Fruit fly (Drosophila melanogaster): Measurements from ENCODE around the gene Sirt7.

The Sirt7 gene

dm6 chr3R:29062717-29063206, 7.0 kb downstream of the Sirt7 start, which contains the start of the genes Cul5 and Bicra (continued):
- TF ChIP-seq CG6854 (GFP tag; optimal IDR thresholded peaks at IDR 0.05) = no peak
- no peak for TF ChIP-seq H2.0 (GFP tag; IDR thresholded peaks at IDR 0.05)
- no peak for TF ChIP-seq CG6683 (GFP tag; optimal IDR thresholded peaks at IDR 0.05)
- no peak for TF ChIP-seq CG4730 (GFP tag; IDR thresholded peaks at IDR 0.05)
- TF ChIP-seq ssp (GFP tag; IDR thresholded peaks at IDR 0.05) = no peak
- TF ChIP-seq CG14050 (GFP tag; IDR thresholded peaks at IDR 0.05) = no peak
- no peak for TF ChIP-seq Hand (GFP tag; optimal IDR thresholded peaks at IDR 0.05)
- no peak for TF ChIP-seq CG10959 (GFP tag; IDR thresholded peaks at IDR 0.05)
- TF ChIP-seq tna (GFP tag; IDR thresholded peaks at IDR 0.05; ENCODE audit: partially characterized antibody) = peak; percentile 92
- no peak for TF ChIP-seq Hr51 (GFP tag; optimal IDR thresholded peaks at IDR 0.05)
- TF ChIP-seq CG7839 (tag; optimal IDR thresholded peaks at IDR 0.05) = no peak
- no peak for TF ChIP-seq CG8765 (GFP tag; IDR thresholded peaks at IDR 0.05)
- no peak for TF ChIP-seq Sox100B (GFP tag; optimal IDR thresholded peaks at IDR 0.05)
- TF ChIP-seq CG7786 (GFP tag; optimal IDR thresholded peaks at IDR 0.05) = no peak
- TF ChIP-seq Six4 (GFP tag; optimal IDR thresholded peaks at IDR 0.05) = no peak
- peak; percentile 91 for TF ChIP-seq YL-1 (GFP tag; optimal IDR thresholded peaks at IDR 0.05)
- TF ChIP-seq nom (GFP tag; optimal IDR thresholded peaks at IDR 0.05) = peak; percentile 43
- TF ChIP-seq CG17359 (tag; optimal IDR thresholded peaks at IDR 0.05) = no peak
- no peak for TF ChIP-seq aop (GFP tag; IDR thresholded peaks at IDR 0.05)
- no peak for TF ChIP-seq CG18764 (GFP tag; optimal IDR thresholded peaks at IDR 0.05)
- peak; percentile 21 for TF ChIP-seq CG9797 (GFP tag; optimal IDR thresholded peaks at IDR 0.05)
- no peak for TF ChIP-seq odd (GFP tag; optimal IDR thresholded peaks at IDR 0.05)
- TF ChIP-seq toy (GFP tag; IDR thresholded peaks at IDR 0.05) = no peak
- TF ChIP-seq slbo (GFP tag; IDR thresholded peaks at IDR 0.05) = no peak
- TF ChIP-seq ftz-f1 (GFP tag; optimal IDR thresholded peaks at IDR 0.05) = peak; percentile 1
- TF ChIP-seq stwl (tag; optimal IDR thresholded peaks at IDR 0.05) = peak; percentile 72
- no peak for TF ChIP-seq Dbx (GFP tag; IDR thresholded peaks at IDR 0.05)
- peak; percentile 11; the same call in 1 of the 2 replicates for TF ChIP-seq CG6272 (GFP tag; IDR thresholded peaks at IDR 0.05)
- no peak for TF ChIP-seq CG2678 (tag; optimal IDR thresholded peaks at IDR 0.05)
- TF ChIP-seq Dref (GFP tag; IDR thresholded peaks at IDR 0.05) = peak; percentile 96
- no peak for TF ChIP-seq Awh (GFP tag; IDR thresholded peaks at IDR 0.05)
- no peak for TF ChIP-seq Gug (GFP tag; IDR thresholded peaks at IDR 0.05)
- TF ChIP-seq CG34376 (GFP tag; optimal IDR thresholded peaks at IDR 0.05) = peak; percentile 35
- no peak for TF ChIP-seq CG2712 (tag; optimal IDR thresholded peaks at IDR 0.05)
- peak; percentile 63 for TF ChIP-seq CG2129 (GFP tag; IDR thresholded peaks at IDR 0.05; ENCODE audit: partially characterized antibody)
- TF ChIP-seq Myb (GFP tag; optimal IDR thresholded peaks at IDR 0.05) = peak; percentile 26
- TF ChIP-seq sob (GFP tag; IDR thresholded peaks at IDR 0.05) = no peak
- no peak for TF ChIP-seq Sry-β (GFP tag; optimal IDR thresholded peaks at IDR 0.05)
- no peak for TF ChIP-seq CG1647 (GFP tag; optimal IDR thresholded peaks at IDR 0.05)
- no peak for TF ChIP-seq CG15073 (GFP tag; optimal IDR thresholded peaks at IDR 0.05)
- no peak for TF ChIP-seq phol (tag; optimal IDR thresholded peaks at IDR 0.05)
- no peak for TF ChIP-seq CG17568 (GFP tag; optimal IDR thresholded peaks at IDR 0.05)
- TF ChIP-seq zen (tag; optimal IDR thresholded peaks at IDR 0.05) = peak; percentile 22
- peak; percentile 87 for TF ChIP-seq BEAF-32 (GFP tag; optimal IDR thresholded peaks at IDR 0.05)
- peak; percentile 84; the same call in 2 of the 3 replicates for TF ChIP-seq zen2 (GFP tag; IDR thresholded peaks at IDR 0.05; ENCODE audit: partially characterized antibody)
- peak; percentile 59 for TF ChIP-seq hkb (optimal IDR thresholded peaks at IDR 0.05)
- no peak for TF ChIP-seq hkb (GFP tag; IDR thresholded peaks at IDR 0.05)
- peak; percentile 14 for TF ChIP-seq NC2β (GFP tag; optimal IDR thresholded peaks at IDR 0.05)
- TF ChIP-seq hbn (GFP tag; IDR thresholded peaks at IDR 0.05; ENCODE audit: partially characterized antibody) = peak; percentile 87
- peak; percentile 2 for TF ChIP-seq zfh2 (GFP tag; optimal IDR thresholded peaks at IDR 0.05)
- no peak for TF ChIP-seq HLH3B (GFP tag; IDR thresholded peaks at IDR 0.05)

All from whole organism, embryonic.